Worm (Caenorhabditis elegans) whole organism, late embryonic: ENCODE measurements around the gene fubl-3.

ENCODE experiments used
- C08G9.2 ChIP-seq: sonication (generic microtip); optimal IDR thresholded peaks from 2 replicates; lab custom pipeline; 2016; ENCODE audit warnings: mild to moderate bottlenecking, missing genetic modification characterization, moderate library complexity, missing compliant biosample characterization
- ahr-1 ChIP-seq: sonication (generic microtip); optimal IDR thresholded peaks from 2 replicates; lab custom pipeline; 2016; ENCODE audit warnings: missing genetic modification characterization, missing compliant biosample characterization
- ceh-14 ChIP-seq: sonication (generic microtip); optimal IDR thresholded peaks from 2 replicates; lab custom pipeline; 2016; ENCODE audit warnings: missing genotype, missing genetic modification characterization, missing compliant biosample characterization
- ceh-18 ChIP-seq: sonication (generic microtip); optimal IDR thresholded peaks from 2 replicates; lab custom pipeline; 2016; ENCODE audit warnings: missing genetic modification characterization, missing compliant biosample characterization
- ceh-31 ChIP-seq: sonication (generic microtip); optimal IDR thresholded peaks from 2 replicates; lab custom pipeline; 2016; ENCODE audit warnings: missing genetic modification characterization, missing compliant biosample characterization
- eyg-1 ChIP-seq: sonication (generic microtip); optimal IDR thresholded peaks from 2 replicates; lab custom pipeline; 2016; ENCODE audit warnings: missing genotype, missing genetic modification characterization, missing compliant biosample characterization
- fax-1 ChIP-seq: sonication (generic microtip); optimal IDR thresholded peaks from 2 replicates; lab custom pipeline; 2016; ENCODE audit warnings: missing genotype, missing genetic modification characterization, missing compliant biosample characterization
- fkh-10 ChIP-seq: fragments of 150-350 bp; optimal IDR thresholded peaks from 2 replicates; lab custom pipeline; 2014; ENCODE audit warnings: missing biosample characterization, missing genetic modification reagents, missing genetic modification characterization
- nhr-11 ChIP-seq: fragments of 150-350 bp; optimal IDR thresholded peaks from 2 replicates; lab custom pipeline; 2014; ENCODE audit warnings: missing biosample characterization, missing genetic modification characterization
- pha-4 ChIP-seq: fragments of 150-350 bp; optimal IDR thresholded peaks from 2 replicates; lab custom pipeline; 2018; ENCODE audit warnings: missing biosample characterization, missing genetic modification reagents, missing genetic modification characterization
- pqm-1 ChIP-seq: sonication (generic microtip); optimal IDR thresholded peaks from 2 replicates; lab custom pipeline; 2016; ENCODE audit warnings: missing genetic modification characterization, missing compliant biosample characterization
- unc-55 ChIP-seq: sonication (generic microtip); optimal IDR thresholded peaks from 2 replicates; lab custom pipeline; 2017; ENCODE audit warnings: missing biosample characterization, missing genetic modification reagents, missing genetic modification characterization
- unc-86 ChIP-seq: sonication (generic microtip); optimal IDR thresholded peaks from 2 replicates; lab custom pipeline; 2016; ENCODE audit warnings: missing genetic modification characterization, missing compliant biosample characterization

DNA sequence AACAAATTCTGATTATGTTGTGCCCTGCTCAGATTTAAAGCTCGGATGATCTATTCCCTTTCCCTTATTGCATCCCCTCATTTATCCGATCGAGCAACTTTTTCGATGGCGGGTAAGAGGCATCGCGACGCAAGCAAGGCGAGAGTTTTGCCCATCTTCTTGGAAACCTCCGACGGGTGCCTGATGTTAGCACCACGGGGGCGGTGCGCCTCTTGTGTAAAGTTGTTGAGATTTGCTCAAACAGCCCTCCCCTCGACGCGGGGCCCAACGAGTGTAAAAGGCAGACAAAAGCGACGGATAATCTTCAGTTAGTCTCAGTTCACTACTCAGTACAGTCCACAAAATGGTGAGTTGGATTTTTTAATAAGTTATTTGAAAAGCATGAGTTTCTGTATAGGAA, 24.6 kb downstream of the fubl-3 start, which contains the start of gene mlc-1:
- TF ChIP-seq pha-4 (tag; lab: Kevin White, UChicago), result no peak
- no peak for TF ChIP-seq eyg-1
- no peak for TF ChIP-seq ceh-31 (tag; lab: Kevin White, UChicago)
- TF ChIP-seq fkh-10 (GFP tag; lab: Kevin White, UChicago), result no peak
- no peak for TF ChIP-seq ceh-14 (tag; lab: Kevin White, UChicago)
- TF ChIP-seq C08G9.2 (tag; lab: Kevin White, UChicago), result no peak
- TF ChIP-seq pqm-1 (tag; lab: Kevin White, UChicago), result no peak
- TF ChIP-seq ahr-1, result no peak
- no peak for TF ChIP-seq nhr-11 (tag; lab: Kevin White, UChicago)
- no peak for TF ChIP-seq fax-1 (tag; lab: Kevin White, UChicago)
- peak; percentile 73 for TF ChIP-seq ceh-18 (tag; lab: Kevin White, UChicago)
- no peak for TF ChIP-seq unc-55 (GFP tag; lab: Kevin White, UChicago)
- TF ChIP-seq unc-86 (tag; lab: Kevin White, UChicago), result no peak
